Worm (Caenorhabditis elegans) whole organism, L1 larva: ENCODE data around the gene fbxa-171.

Experiments
- F16B12.6 ChIP-seq: fragments of 150-350 bp; optimal IDR thresholded peaks from 2 replicates; lab custom pipeline; 2014; ENCODE audit warnings: missing biosample characterization, missing genetic modification characterization
- alr-1 ChIP-seq: fragments of 200-800 bp; sonication (Bioruptor generic); optimal IDR thresholded peaks from 2 replicates; lab custom pipeline; 2018; ENCODE audit warnings: borderline replicate concordance, mild to moderate bottlenecking, missing genetic modification characterization, missing compliant biosample characterization
- egl-27 ChIP-seq, 2 experiments: fragments of 150-350 bp in 1 of 2; sonication (generic microtip); optimal IDR thresholded peaks; 3 replicates each; lab custom pipeline; 2017 to 2018; ENCODE audit warnings: missing biosample characterization in 2 of 2, missing genetic modification characterization in 2 of 2, missing genetic modification reagents in 2 of 2
- fkh-4 ChIP-seq: sonication (generic microtip); optimal IDR thresholded peaks from 2 replicates; lab custom pipeline; 2016; ENCODE audit warnings: missing compliant biosample characterization, missing genetic modification characterization, borderline replicate concordance
- mef-2 ChIP-seq: fragments of 150-350 bp; optimal IDR thresholded peaks from 2 replicates; lab custom pipeline; 2014; ENCODE audit warnings: missing biosample characterization, missing genetic modification characterization
- nhr-12 ChIP-seq: sonication (generic microtip); optimal IDR thresholded peaks from 2 replicates; lab custom pipeline; 2017; ENCODE audit warnings: missing biosample characterization, missing genetic modification characterization

DNA sequence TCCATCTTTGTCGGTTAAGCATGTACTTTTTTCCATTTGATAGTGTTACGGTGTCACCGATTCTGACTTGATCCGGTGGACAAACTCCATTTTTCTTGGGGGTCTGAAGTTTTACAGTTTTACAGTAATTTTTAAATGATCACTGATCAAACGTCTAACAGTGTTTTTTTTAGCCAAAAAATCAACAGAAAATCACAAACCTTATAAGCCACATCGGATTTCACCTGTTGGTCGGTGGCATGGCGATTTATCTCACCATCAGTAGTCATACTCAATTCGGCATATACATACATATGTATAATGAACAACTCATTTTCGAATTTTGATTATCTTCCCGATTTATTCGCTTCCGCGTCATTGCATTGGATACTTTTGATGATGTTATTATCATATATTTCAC is 42.0 kb upstream of the fbxa-171 start, which contains the start of gene srz-91:
- TF ChIP-seq mef-2 (tag; lab: Kevin White, UChicago) (no peak), F16B12.6 (no peak), fkh-4 (tag; lab: Kevin White, UChicago) (no peak), egl-27 (tag; optimal IDR thresholded peaks at IDR 0.05; lab: Kevin White, UChicago) (no peak), nhr-12 (tag; lab: Kevin White, UChicago) (no peak), alr-1 (tag; lab: Kevin White, UChicago) (no peak)
